Fruit fly (Drosophila melanogaster) whole organism, adult: Measurements from ENCODE around the gene CG13601.

ENCODE experiments used
- CG11617 ChIP-seq: fragments of 200-800 bp; sonication (Bioruptor generic); optimal IDR thresholded peaks from 2 replicates; lab custom pipeline; 2017; ENCODE audit warnings: mild to moderate bottlenecking, missing biosample characterization, missing genetic modification reagents, missing genetic modification characterization
- CG1620 ChIP-seq: fragments of 200-800 bp; sonication (Bioruptor generic); optimal IDR thresholded peaks from 2 replicates; lab custom pipeline; 2016; ENCODE audit warnings: missing biosample characterization, missing genetic modification characterization
- CG7045 ChIP-seq: fragments of 200-800 bp; sonication (Bioruptor generic); optimal IDR thresholded peaks from 2 replicates; lab custom pipeline; 2017; ENCODE audit warnings: missing biosample characterization, mild to moderate bottlenecking, missing genetic modification characterization
- CG7101 ChIP-seq: fragments of 200-800 bp; sonication (Bioruptor generic); optimal IDR thresholded peaks from 2 replicates; lab custom pipeline; 2018; ENCODE audit warnings: missing biosample characterization, mild to moderate bottlenecking, missing genetic modification characterization, moderate library complexity
- Clk ChIP-seq: fragments of 200-800 bp; sonication (Bioruptor generic); optimal IDR thresholded peaks from 2 replicates; lab custom pipeline; 2017; ENCODE audit warnings: missing biosample characterization, missing genetic modification characterization
- Hr96 ChIP-seq: fragments of 200-800 bp; sonication (Bioruptor generic); optimal IDR thresholded peaks from 2 replicates; lab custom pipeline; 2016; ENCODE audit warnings: missing biosample characterization, missing genetic modification characterization
- cic ChIP-seq: fragments of 200-800 bp; sonication (Bioruptor generic); optimal IDR thresholded peaks from 2 replicates; lab custom pipeline; 2017; ENCODE audit warnings: missing biosample characterization, mild to moderate bottlenecking, missing genetic modification characterization, moderate library complexity
- cnc ChIP-seq, 2 experiments: fragments of >200 bp; optimal IDR thresholded peaks; 2 replicates each; lab custom pipeline; 2017
- kay ChIP-seq: fragments of 200-800 bp; sonication (Bioruptor generic); peaks from one replicate; lab custom pipeline; 2016; ENCODE audit warnings: missing biosample characterization, missing genetic modification characterization, borderline replicate concordance
- toe ChIP-seq: fragments of 200-800 bp; sonication (Bioruptor generic); optimal IDR thresholded peaks from 2 replicates; lab custom pipeline; 2016; ENCODE audit warnings: missing biosample characterization, missing genetic modification characterization

The CG13601 gene

DNA sequence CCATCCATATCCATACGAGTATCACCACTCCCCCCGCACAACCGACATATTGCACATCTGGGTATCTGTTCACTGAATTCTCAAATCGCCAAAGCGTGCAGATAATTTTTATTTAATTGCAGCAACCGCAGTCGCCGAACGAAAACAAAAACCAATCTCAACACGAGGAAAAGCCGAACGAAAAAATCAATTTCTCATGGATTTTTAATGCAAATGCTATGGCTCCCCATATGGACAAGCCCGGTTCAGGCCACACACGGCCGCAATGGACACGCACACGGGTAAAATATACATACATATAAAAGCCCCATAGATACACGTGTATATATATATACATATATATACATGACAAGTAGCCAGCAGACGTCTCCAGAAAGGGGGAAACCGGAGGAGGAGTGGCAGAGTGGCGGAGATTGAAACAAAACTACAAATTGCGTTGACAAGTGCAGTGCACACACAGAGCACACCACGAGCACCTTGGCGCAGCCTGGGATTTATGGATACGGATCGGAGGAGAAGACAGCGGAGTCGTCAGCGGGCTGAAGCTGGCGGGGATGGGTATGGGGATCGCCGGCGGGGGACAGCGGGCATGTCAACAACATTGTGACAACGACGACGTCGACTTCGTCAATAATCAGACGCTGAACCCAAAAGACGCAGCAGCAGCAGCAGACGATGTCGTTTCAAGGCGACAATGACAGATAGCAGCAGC lies 49.7 kb downstream of the CG13601 start:
- TF ChIP-seq cic, result no peak
- TF ChIP-seq CG7045 (GFP tag; lab: Kevin White, UChicago), result no peak
- TF ChIP-seq Clk (GFP tag; lab: Kevin White, UChicago), result no peak
- TF ChIP-seq toe (GFP tag; lab: Kevin White, UChicago), result no peak
- TF ChIP-seq CG7101, result no peak

dm6 chr3R:23876699-23877098 lies 50.7 kb downstream of the CG13601 start:
- TF ChIP-seq cnc (optimal IDR thresholded peaks at IDR 0.05; lab: Kevin White, UChicago) (no peak), kay (GFP tag; lab: Kevin White, UChicago) (no peak), Hr96 (no peak), CG7101 (no peak), toe (GFP tag; lab: Kevin White, UChicago) (no peak), CG11617 (no peak), CG1620 (no peak)
